Fruit fly (Drosophila melanogaster) whole organism, adult: ENCODE measurements around the gene SA1.

Experiments used
- CG11617 ChIP-seq: fragments of 200-800 bp; sonication (Bioruptor generic); optimal IDR thresholded peaks from 2 replicates; lab custom pipeline; 2017; ENCODE audit warnings: mild to moderate bottlenecking, missing biosample characterization, missing genetic modification reagents, missing genetic modification characterization
- CG12768 ChIP-seq: fragments of 200-800 bp; sonication (Bioruptor generic); optimal IDR thresholded peaks from 2 replicates; lab custom pipeline; 2017; ENCODE audit warnings: missing biosample characterization, missing genetic modification characterization, mild to moderate bottlenecking, moderate library complexity, missing genetic modification reagents
- CG14711 ChIP-seq: fragments of 200-800 bp; sonication (Bioruptor generic); optimal IDR thresholded peaks from 2 replicates; lab custom pipeline; 2018; ENCODE audit warnings: missing biosample characterization, mild to moderate bottlenecking, missing genetic modification characterization, moderate library complexity
- CG1620 ChIP-seq: fragments of 200-800 bp; sonication (Bioruptor generic); optimal IDR thresholded peaks from 2 replicates; lab custom pipeline; 2016; ENCODE audit warnings: missing biosample characterization, missing genetic modification characterization
- CG33017 ChIP-seq: fragments of 200-800 bp; sonication (Bioruptor generic); optimal IDR thresholded peaks from 2 replicates; lab custom pipeline; 2018; ENCODE audit warnings: missing biosample characterization, mild to moderate bottlenecking, missing genetic modification characterization, moderate library complexity
- CG5204 ChIP-seq: fragments of 200-800 bp; sonication (Bioruptor generic); optimal IDR thresholded peaks from 2 replicates; lab custom pipeline; 2016; ENCODE audit warnings: missing biosample characterization, missing genetic modification characterization
- CG7045 ChIP-seq: fragments of 200-800 bp; sonication (Bioruptor generic); optimal IDR thresholded peaks from 2 replicates; lab custom pipeline; 2017; ENCODE audit warnings: missing biosample characterization, mild to moderate bottlenecking, missing genetic modification characterization
- CG7101 ChIP-seq: fragments of 200-800 bp; sonication (Bioruptor generic); optimal IDR thresholded peaks from 2 replicates; lab custom pipeline; 2018; ENCODE audit warnings: missing biosample characterization, mild to moderate bottlenecking, missing genetic modification characterization, moderate library complexity
- Clk ChIP-seq: fragments of 200-800 bp; sonication (Bioruptor generic); optimal IDR thresholded peaks from 2 replicates; lab custom pipeline; 2017; ENCODE audit warnings: missing biosample characterization, missing genetic modification characterization
- Crg-1 ChIP-seq: fragments of 200-800 bp; sonication (Bioruptor generic); optimal IDR thresholded peaks from 2 replicates; lab custom pipeline; 2016; ENCODE audit warnings: missing biosample characterization, missing genetic modification characterization
- Hr96 ChIP-seq: fragments of 200-800 bp; sonication (Bioruptor generic); optimal IDR thresholded peaks from 2 replicates; lab custom pipeline; 2016; ENCODE audit warnings: missing biosample characterization, missing genetic modification characterization
- Mnt ChIP-seq: fragments of 200-800 bp; sonication (Bioruptor generic); optimal IDR thresholded peaks from 2 replicates; lab custom pipeline; 2016; ENCODE audit warnings: missing biosample characterization, mild to moderate bottlenecking, missing genetic modification characterization
- bab1 ChIP-seq: fragments of 200-800 bp; sonication (Bioruptor generic); optimal IDR thresholded peaks from 3 replicates; lab custom pipeline; 2019; ENCODE audit warnings: missing biosample characterization, mild to moderate bottlenecking, missing genetic modification characterization, moderate library complexity
- cic ChIP-seq: fragments of 200-800 bp; sonication (Bioruptor generic); optimal IDR thresholded peaks from 2 replicates; lab custom pipeline; 2017; ENCODE audit warnings: missing biosample characterization, mild to moderate bottlenecking, missing genetic modification characterization, moderate library complexity
- cnc ChIP-seq, 2 experiments: fragments of >200 bp; optimal IDR thresholded peaks; 2 replicates each; lab custom pipeline; 2017
- kay ChIP-seq: fragments of 200-800 bp; sonication (Bioruptor generic); peaks from one replicate; lab custom pipeline; 2016; ENCODE audit warnings: missing biosample characterization, missing genetic modification characterization, borderline replicate concordance
- ovo ChIP-seq: fragments of 200-800 bp; sonication (Bioruptor generic); optimal IDR thresholded peaks from 2 replicates; lab custom pipeline; 2016; ENCODE audit warnings: missing biosample characterization, missing genetic modification characterization
- pad ChIP-seq: fragments of 200-800 bp; sonication (Bioruptor generic); optimal IDR thresholded peaks from 3 replicates; lab custom pipeline; 2017; ENCODE audit warnings: missing biosample characterization, missing genetic modification characterization, mild to moderate bottlenecking, moderate library complexity, missing genetic modification reagents
- tj ChIP-seq: fragments of 200-800 bp; sonication (Bioruptor generic); optimal IDR thresholded peaks from 3 replicates; lab custom pipeline; 2017; ENCODE audit warnings: missing biosample characterization, mild to moderate bottlenecking, missing genetic modification characterization, moderate library complexity
- toe ChIP-seq: fragments of 200-800 bp; sonication (Bioruptor generic); optimal IDR thresholded peaks from 2 replicates; lab custom pipeline; 2016; ENCODE audit warnings: missing biosample characterization, missing genetic modification characterization

SA1 gene

DNA sequence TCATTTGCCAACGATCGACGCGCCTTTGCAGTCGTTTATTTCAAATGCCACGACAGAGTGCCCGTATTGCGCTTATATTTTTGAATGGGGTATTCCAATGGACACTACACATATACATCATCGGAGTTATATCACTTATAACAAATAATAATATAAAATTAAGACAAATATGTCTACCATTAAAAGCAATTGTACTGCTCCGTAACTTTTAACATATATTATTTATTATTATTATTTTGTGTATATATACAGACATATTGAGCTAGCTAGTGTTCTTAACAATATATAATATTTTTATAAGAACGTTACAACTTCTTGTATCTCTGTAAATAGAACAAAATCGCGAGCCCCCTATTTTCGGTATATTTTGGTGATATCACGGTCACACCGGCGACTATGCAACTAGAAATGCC is 13.8 kb downstream of the SA1 start, which contains the start of the genes sip2 and Coprox:
sip2 (minus strand) TSS at position 53 of the 413 bp plus-strand sequence.
Coprox (plus strand) TSS at position 400 of the 413 bp plus-strand sequence.
- peak; percentile 5 for TF ChIP-seq ovo (GFP tag; lab: Kevin White, UChicago)
- TF ChIP-seq CG11617 (GFP tag; lab: Kevin White, UChicago) = peak; percentile 67
- TF ChIP-seq CG12768 = peak; percentile 26
- TF ChIP-seq Clk (GFP tag; lab: Kevin White, UChicago) = no peak
- peak; percentile 7 for TF ChIP-seq Mnt (GFP tag; lab: Kevin White, UChicago)
- TF ChIP-seq tj (GFP tag; lab: Kevin White, UChicago) = peak; percentile 52
- no peak for TF ChIP-seq kay (GFP tag; lab: Kevin White, UChicago)
- TF ChIP-seq CG7045 (GFP tag; lab: Kevin White, UChicago) = peak; percentile 58
- TF ChIP-seq cnc (optimal IDR thresholded peaks at IDR 0.05; lab: Kevin White, UChicago) = no peak
- TF ChIP-seq CG7101 (tag; lab: Kevin White, UChicago) = peak; percentile 85
- no peak for TF ChIP-seq Crg-1 (GFP tag; lab: Kevin White, UChicago)
- TF ChIP-seq bab1 (GFP tag; lab: Kevin White, UChicago) = peak; percentile 58
- peak; percentile 49 for TF ChIP-seq pad
- peak; percentile 79 for TF ChIP-seq CG33017 (tag; lab: Kevin White, UChicago)
- no peak for TF ChIP-seq toe (GFP tag; lab: Kevin White, UChicago)
- TF ChIP-seq CG5204 (GFP tag; lab: Kevin White, UChicago) = no peak
- TF ChIP-seq CG14711 (tag; lab: Kevin White, UChicago) = peak; percentile 75

DNA sequence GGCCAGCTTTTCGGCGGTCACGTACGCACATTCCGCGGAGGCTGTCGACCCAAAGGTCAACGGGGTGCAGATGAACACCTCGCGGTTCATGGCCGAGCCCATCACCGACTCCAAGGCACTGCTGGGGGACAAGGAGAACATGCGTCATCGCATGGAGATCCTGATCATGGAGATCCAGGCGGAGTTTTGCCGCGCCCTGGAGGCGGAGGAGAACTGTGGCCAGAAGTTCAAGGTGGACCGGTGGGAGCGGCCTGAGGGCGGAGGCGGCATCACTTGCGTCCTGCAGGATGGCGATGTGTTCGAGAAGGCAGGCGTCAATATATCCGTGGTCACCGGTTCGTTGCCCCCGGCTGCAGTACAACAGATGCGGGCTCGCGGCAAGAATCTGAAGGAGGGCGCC is 14.4 kb downstream of the SA1 start:
- no peak for TF ChIP-seq CG5204 (GFP tag; lab: Kevin White, UChicago)
- TF ChIP-seq kay (GFP tag; lab: Kevin White, UChicago) = no peak
- TF ChIP-seq CG11617 (GFP tag; lab: Kevin White, UChicago) = no peak
- TF ChIP-seq pad = no peak
- no peak for TF ChIP-seq CG1620 (GFP tag; lab: Kevin White, UChicago)
- TF ChIP-seq CG33017 (tag; lab: Kevin White, UChicago) = no peak
- no peak for TF ChIP-seq Mnt (GFP tag; lab: Kevin White, UChicago)
- no peak for TF ChIP-seq cnc (optimal IDR thresholded peaks at IDR 0.05; lab: Kevin White, UChicago)
- TF ChIP-seq tj (GFP tag; lab: Kevin White, UChicago) = no peak
- TF ChIP-seq ovo (GFP tag; lab: Kevin White, UChicago) = no peak
- TF ChIP-seq cic (GFP tag; lab: Kevin White, UChicago) = no peak
- no peak for TF ChIP-seq toe (GFP tag; lab: Kevin White, UChicago)
- TF ChIP-seq Clk (GFP tag; lab: Kevin White, UChicago) = no peak
- no peak for TF ChIP-seq CG14711 (tag; lab: Kevin White, UChicago)
- TF ChIP-seq Hr96 (GFP tag; lab: Kevin White, UChicago) = no peak

DNA sequence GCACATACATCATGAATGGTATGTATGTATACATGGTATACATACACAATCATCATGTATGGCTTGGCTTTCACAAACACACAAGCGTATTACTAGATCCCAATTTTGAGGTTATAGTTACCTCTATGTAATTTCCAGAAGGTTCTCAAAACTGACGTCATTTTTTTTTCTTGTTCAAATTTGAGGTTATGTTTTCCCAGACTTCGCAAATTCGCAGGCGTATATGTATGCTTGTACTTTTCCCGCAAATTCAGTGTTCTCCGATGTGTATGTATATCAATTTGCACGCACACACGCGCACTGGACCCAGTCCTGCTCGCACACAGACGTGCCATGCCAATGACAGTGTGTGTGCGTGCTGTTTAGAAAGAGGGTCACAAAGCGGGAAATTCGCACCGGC is 16.1 kb downstream of the SA1 start:
- no peak for TF ChIP-seq kay (GFP tag; lab: Kevin White, UChicago)
- no peak for TF ChIP-seq cnc (optimal IDR thresholded peaks at IDR 0.05; lab: Kevin White, UChicago)
- no peak for TF ChIP-seq CG33017 (tag; lab: Kevin White, UChicago)
- TF ChIP-seq CG7101 (tag; lab: Kevin White, UChicago) = no peak
- no peak for TF ChIP-seq bab1 (GFP tag; lab: Kevin White, UChicago)
- no peak for TF ChIP-seq CG12768
- peak; percentile 4 for TF ChIP-seq tj (GFP tag; lab: Kevin White, UChicago)

DNA sequence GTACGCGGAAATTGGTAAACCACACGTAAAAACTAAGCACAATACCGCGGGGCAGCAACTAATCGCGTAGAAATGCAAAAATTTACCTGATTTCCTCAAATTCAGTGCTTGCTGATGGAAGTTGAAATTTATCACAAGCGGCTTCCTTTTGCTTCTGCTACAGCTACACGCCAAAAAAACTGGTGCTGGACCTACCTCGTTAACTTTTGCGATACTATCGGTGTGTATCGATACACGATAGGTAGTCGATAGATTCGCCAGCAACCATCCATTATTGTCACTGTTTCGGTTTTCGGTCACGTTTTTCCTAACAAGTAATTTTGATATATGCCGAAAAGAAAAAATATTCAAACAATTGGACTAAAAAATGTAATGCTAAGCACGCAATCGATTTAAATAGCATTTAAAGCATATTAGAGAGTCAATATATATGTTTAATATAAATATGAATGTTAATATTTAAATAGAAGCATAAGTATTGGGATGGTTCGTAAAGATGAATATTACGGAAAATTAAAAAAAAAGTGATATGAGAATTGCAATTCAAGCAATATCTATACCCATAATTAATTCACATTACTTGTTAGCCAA is 17.3 kb downstream of the SA1 start, which contains the start of gene Sumo:
Sumo (minus strand) TSS at position 223 of the 591 bp plus-strand sequence.
- no peak for TF ChIP-seq CG14711 (tag; lab: Kevin White, UChicago)
- peak; percentile 72 for TF ChIP-seq Hr96 (GFP tag; lab: Kevin White, UChicago)
- TF ChIP-seq Mnt (GFP tag; lab: Kevin White, UChicago) = peak; percentile 37
- TF ChIP-seq CG7101 (tag; lab: Kevin White, UChicago) = no peak
- TF ChIP-seq bab1 (GFP tag; lab: Kevin White, UChicago) = peak; percentile 11
- TF ChIP-seq pad = peak; percentile 22
- TF ChIP-seq Clk (GFP tag; lab: Kevin White, UChicago) = peak; percentile 14

DNA sequence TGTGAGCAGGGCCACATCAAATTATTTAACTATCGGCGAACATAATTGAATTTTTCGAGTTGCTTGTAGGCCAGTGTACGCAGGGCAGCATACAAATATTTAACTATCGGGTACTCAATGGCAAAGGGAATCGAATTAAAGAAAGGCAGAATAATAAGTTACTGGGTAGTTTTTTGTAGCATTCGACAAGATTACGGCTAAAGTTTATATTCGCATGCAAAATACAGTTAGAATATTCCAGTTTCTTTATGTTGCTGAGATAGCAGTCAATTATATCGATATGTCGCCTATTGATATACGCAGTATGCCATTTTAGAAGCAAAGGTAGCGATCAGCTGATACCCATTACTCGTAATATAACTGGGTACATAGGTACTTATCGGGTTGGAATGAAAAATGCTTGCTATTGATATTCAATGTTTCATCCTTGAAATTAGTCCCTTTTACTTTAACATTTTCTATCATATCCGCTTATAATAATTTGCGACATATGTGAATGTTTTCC is 17.8 kb downstream of the SA1 start:
- TF ChIP-seq CG5204 (GFP tag; lab: Kevin White, UChicago) = no peak
- TF ChIP-seq tj (GFP tag; lab: Kevin White, UChicago) = peak; percentile 36
- TF ChIP-seq CG12768 = no peak
- peak; percentile 28 for TF ChIP-seq CG7101 (tag; lab: Kevin White, UChicago)
- TF ChIP-seq ovo (GFP tag; lab: Kevin White, UChicago) = no peak
- TF ChIP-seq Mnt (GFP tag; lab: Kevin White, UChicago) = no peak
- no peak for TF ChIP-seq cnc (optimal IDR thresholded peaks at IDR 0.05; lab: Kevin White, UChicago)
- no peak for TF ChIP-seq Clk (GFP tag; lab: Kevin White, UChicago)
- peak; percentile 2 for TF ChIP-seq CG14711 (tag; lab: Kevin White, UChicago)
- TF ChIP-seq CG1620 (GFP tag; lab: Kevin White, UChicago) = no peak
- TF ChIP-seq bab1 (GFP tag; lab: Kevin White, UChicago) = peak; percentile 29
- peak; percentile 40 for TF ChIP-seq pad
- no peak for TF ChIP-seq CG7045 (GFP tag; lab: Kevin White, UChicago)
- no peak for TF ChIP-seq Crg-1 (GFP tag; lab: Kevin White, UChicago)
- no peak for TF ChIP-seq kay (GFP tag; lab: Kevin White, UChicago)
- TF ChIP-seq CG11617 (GFP tag; lab: Kevin White, UChicago) = peak; percentile 51
- TF ChIP-seq cic (GFP tag; lab: Kevin White, UChicago) = no peak
- TF ChIP-seq Hr96 (GFP tag; lab: Kevin White, UChicago) = no peak
- TF ChIP-seq CG33017 (tag; lab: Kevin White, UChicago) = peak; percentile 24
